Worm (Caenorhabditis elegans): Measurements from ENCODE around the gene osta-2.
A peak's percentile ranks its signal among the peaks of the same experiment; 100 is the strongest.

The osta-2 gene

DNA sequence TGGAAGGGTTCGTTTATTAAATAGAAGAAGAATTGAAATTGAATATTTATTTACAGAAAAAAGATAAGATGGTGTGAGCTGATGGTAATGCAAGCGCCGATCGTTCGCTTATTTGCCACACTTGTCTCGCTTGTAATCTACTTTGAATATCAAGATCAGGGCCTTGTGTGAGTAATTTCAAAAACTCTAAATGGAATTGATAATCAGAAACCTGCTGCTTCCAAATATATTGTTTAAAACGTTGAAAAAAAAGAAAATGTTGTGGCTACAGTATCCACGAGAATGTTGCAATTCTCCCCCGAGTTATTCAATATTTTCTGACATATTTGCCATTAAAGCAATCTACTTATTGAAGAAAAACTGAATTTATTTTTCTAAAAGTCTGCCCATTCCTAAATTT is 3.3 kb downstream of the osta-2 start:
- no peak for TF ChIP-seq efl-1 (optimal IDR thresholded peaks at IDR 0.05)
- TF ChIP-seq efl-1 (GFP tag; optimal IDR thresholded peaks at IDR 0.05 in 1 of 2), result peak in 1 of 2 experiments; percentile 81
- TF ChIP-seq aha-1 (tag; optimal IDR thresholded peaks at IDR 0.05), result no peak

DNA sequence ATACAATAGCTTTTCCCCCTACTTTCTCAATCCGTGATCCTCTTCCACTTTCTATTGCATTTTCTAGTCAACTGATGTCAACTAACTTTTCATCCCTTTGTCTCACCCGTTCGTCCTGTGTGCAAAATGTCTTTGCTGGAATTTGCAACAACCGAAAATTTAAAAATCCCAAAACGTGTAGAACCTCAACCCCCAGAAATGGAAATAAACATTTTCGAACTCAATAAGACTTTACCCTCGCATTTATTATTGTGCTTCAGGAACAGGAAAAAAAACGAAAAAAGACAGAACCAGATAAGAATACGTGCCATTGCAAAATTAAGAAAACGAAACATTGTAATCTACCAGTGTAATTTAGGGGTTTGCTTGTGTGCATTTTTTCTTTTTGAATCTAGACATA is 4.6 kb downstream of the osta-2 start:
- TF ChIP-seq snu-23 (GFP tag; optimal IDR thresholded peaks at IDR 0.05) (peak; percentile 3), lin-35 (GFP tag; optimal IDR thresholded peaks at IDR 0.05) (no peak), mab-9 (GFP tag; IDR thresholded peaks at IDR 0.05) (no peak), hlh-4 (tag; optimal IDR thresholded peaks at IDR 0.05) (no peak), mep-1 (tag; optimal IDR thresholded peaks at IDR 0.05) (no peak)

DNA sequence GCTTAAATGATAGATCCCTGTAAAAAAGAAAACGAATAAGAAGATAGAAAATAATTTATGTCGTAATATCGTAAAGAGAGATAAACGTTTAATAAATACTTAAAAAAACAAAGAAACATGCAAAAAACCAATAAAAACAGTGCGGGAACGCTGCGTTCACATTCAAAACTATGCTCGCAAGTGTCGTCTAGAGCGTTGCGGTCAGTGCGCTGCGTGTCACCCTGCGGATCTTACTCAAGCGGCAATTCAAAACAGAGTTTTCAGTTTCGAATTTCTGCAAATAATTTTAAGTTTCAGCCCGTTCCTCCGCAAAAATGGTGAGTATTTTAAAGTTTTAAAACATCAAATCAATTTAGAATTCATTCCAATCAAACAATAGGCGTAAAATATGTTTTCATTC is 7.3 kb downstream of the osta-2 start, which contains the start of the genes tiar-1 and lelo-4:
Gene tiar-1, minus strand, starts transcription at position 17 of the 400 bp plus-strand sequence.
Gene lelo-4, plus strand, starts transcription at position 118 of the 400 bp plus-strand sequence.
- peak; percentile 29 for TF ChIP-seq nhr-77 (tag; optimal IDR thresholded peaks at IDR 0.05)
- TF ChIP-seq rnt-1 (tag; optimal IDR thresholded peaks at IDR 0.05), result peak; percentile 74
- no peak for TF ChIP-seq egl-13 (tag; optimal IDR thresholded peaks at IDR 0.05)
- no peak for TF ChIP-seq hlh-17 (GFP tag; optimal IDR thresholded peaks at IDR 0.05; ENCODE audit: borderline replicate concordance)
- no peak for TF ChIP-seq unc-62 (GFP tag; optimal IDR thresholded peaks at IDR 0.05)
- no peak for TF ChIP-seq vab-15 (tag; optimal IDR thresholded peaks at IDR 0.05)
- peak; percentile 73 to 91 for TF ChIP-seq lsy-2 (tag; optimal IDR thresholded peaks at IDR 0.05)
- TF ChIP-seq hlh-4 (tag; optimal IDR thresholded peaks at IDR 0.05), result no peak
- TF ChIP-seq zag-1 (tag; optimal IDR thresholded peaks at IDR 0.05), result no peak
- no peak for TF ChIP-seq pag-3 (tag; optimal IDR thresholded peaks at IDR 0.05; ENCODE audit: borderline replicate concordance, insufficient read depth)
- no peak for TF ChIP-seq dsc-1 (tag; optimal IDR thresholded peaks at IDR 0.05)
- peak; percentile 76 for TF ChIP-seq snu-23 (GFP tag; optimal IDR thresholded peaks at IDR 0.05)
- no peak for TF ChIP-seq ztf-4 (tag; optimal IDR thresholded peaks at IDR 0.05)
- TF ChIP-seq C04F5.9 (tag; optimal IDR thresholded peaks at IDR 0.05), result no peak
- TF ChIP-seq alr-1 (tag; optimal IDR thresholded peaks at IDR 0.05; ENCODE audit: borderline replicate concordance), result no peak
- TF ChIP-seq Y116A8C.19 (tag; optimal IDR thresholded peaks at IDR 0.05; ENCODE audit: borderline replicate concordance), result no peak
- peak; percentile 62 for TF ChIP-seq blmp-1 (tag; optimal IDR thresholded peaks at IDR 0.05)
- TF ChIP-seq elt-2 (tag; optimal IDR thresholded peaks at IDR 0.05), result no peak
- no peak for TF ChIP-seq fkh-4 (tag; optimal IDR thresholded peaks at IDR 0.05; ENCODE audit: borderline replicate concordance)
- no peak for TF ChIP-seq nhr-11 (tag; optimal IDR thresholded peaks at IDR 0.05)
- TF ChIP-seq nhr-12 (tag; optimal IDR thresholded peaks at IDR 0.05), result no peak
- peak; percentile 29 for TF ChIP-seq unc-86 (tag; optimal IDR thresholded peaks at IDR 0.05)
- no peak for TF ChIP-seq nhr-84 (tag; optimal IDR thresholded peaks at IDR 0.05)
- TF ChIP-seq ces-1 (GFP tag; optimal IDR thresholded peaks at IDR 0.05), result no peak
- TF ChIP-seq irx-1 (tag; optimal IDR thresholded peaks at IDR 0.05), result no peak
- TF ChIP-seq tbx-2 (tag; optimal IDR thresholded peaks at IDR 0.05), result peak; percentile 57
- peak; percentile 45 for TF ChIP-seq snpc-4 (tag; optimal IDR thresholded peaks at IDR 0.05)
- peak; percentile 50 for TF ChIP-seq lin-13 (GFP tag; optimal IDR thresholded peaks at IDR 0.05)
- no peak for TF ChIP-seq aha-1 (tag; optimal IDR thresholded peaks at IDR 0.05)
- peak; percentile 78 for TF ChIP-seq lin-15B (tag; optimal IDR thresholded peaks at IDR 0.05)
- TF ChIP-seq fos-1 (tag; optimal IDR thresholded peaks at IDR 0.05), result peak; percentile 60
- no peak for TF ChIP-seq fkh-10 (GFP tag; optimal IDR thresholded peaks at IDR 0.05)
- TF ChIP-seq grh-1 (GFP tag; IDR thresholded peaks at IDR 0.05), result no peak
- TF ChIP-seq nhr-237 (tag; optimal IDR thresholded peaks at IDR 0.05), result no peak
- no peak for TF ChIP-seq jun-1 (tag; optimal IDR thresholded peaks at IDR 0.05)
- no peak for TF ChIP-seq ama-1 (optimal IDR thresholded peaks at IDR 0.05)
- no peak for TF ChIP-seq pqm-1 (tag; optimal IDR thresholded peaks at IDR 0.05)
- TF ChIP-seq sox-4 (tag; optimal IDR thresholded peaks at IDR 0.05), result no peak
- TF ChIP-seq C34B4.2 (tag; optimal IDR thresholded peaks at IDR 0.05), result no peak
- TF ChIP-seq aly-2 (tag; optimal IDR thresholded peaks at IDR 0.05), result no peak
- no peak for TF ChIP-seq ets-5 (GFP tag; IDR thresholded peaks at IDR 0.05)
- TF ChIP-seq efl-1 (optimal IDR thresholded peaks at IDR 0.05), result peak; percentile 24 to 91
- peak; percentile 90 to 98 for TF ChIP-seq efl-1 (GFP tag; optimal IDR thresholded peaks at IDR 0.05 in 1 of 2)
- TF ChIP-seq mdl-1 (tag; optimal IDR thresholded peaks at IDR 0.05), result peak in 1 of 2 experiments; percentile 3
- TF ChIP-seq nhr-76 (tag; optimal IDR thresholded peaks at IDR 0.05), result no peak
- peak; percentile 58 for TF ChIP-seq skn-1 (tag; optimal IDR thresholded peaks at IDR 0.05)
- peak; percentile 50 for TF ChIP-seq nhr-19 (GFP tag; conservative IDR thresholded peaks at IDR 0.05)
